Worm (Caenorhabditis elegans) whole organism, early embryonic: ENCODE measurements around the gene srz-79.

ENCODE experiments used
- B0310.2 ChIP-seq: sonication (generic microtip); optimal IDR thresholded peaks from 2 replicates; lab custom pipeline; 2016; ENCODE audit warnings: mild to moderate bottlenecking, missing genetic modification characterization, missing compliant biosample characterization
- F13C5.2 ChIP-seq: sonication (generic microtip); optimal IDR thresholded peaks from 2 replicates; lab custom pipeline; 2017; ENCODE audit warnings: mild to moderate bottlenecking, missing genetic modification characterization, inconsistent platforms, missing compliant biosample characterization
- aly-1 ChIP-seq: sonication (generic microtip); optimal IDR thresholded peaks from 2 replicates; lab custom pipeline; 2016; ENCODE audit warnings: missing genetic modification characterization, missing compliant biosample characterization
- ama-1 ChIP-seq: fragments of 150-350 bp; optimal IDR thresholded peaks from 2 replicates; lab custom pipeline; 2014
- ceh-13 ChIP-seq: fragments of 200-800 bp; sonication (Bioruptor generic); optimal IDR thresholded peaks from 2 replicates; lab custom pipeline; 2018; ENCODE audit warnings: mild to moderate bottlenecking, missing genetic modification characterization, missing compliant biosample characterization
- ceh-36 ChIP-seq: sonication (generic microtip); optimal IDR thresholded peaks from 2 replicates; lab custom pipeline; 2016; ENCODE audit warnings: missing genetic modification characterization, inconsistent platforms, missing compliant biosample characterization
- ets-7 ChIP-seq: sonication (generic microtip); optimal IDR thresholded peaks from 2 replicates; lab custom pipeline; 2016; ENCODE audit warnings: missing genotype, missing genetic modification characterization, missing compliant biosample characterization
- flt-1 ChIP-seq: fragments of 200-800 bp; sonication (Bioruptor generic); IDR thresholded peaks from 2 replicates; pipeline ENCODE4 v1.3.6; 2022; ENCODE audit warnings: missing genetic modification characterization, missing compliant biosample characterization
- hmbx-1 ChIP-seq: sonication (generic microtip); optimal IDR thresholded peaks from 2 replicates; lab custom pipeline; 2016; ENCODE audit warnings: mild to moderate bottlenecking, missing genetic modification characterization, missing compliant biosample characterization
- hmg-4 ChIP-seq: fragments of 200-800 bp; sonication (Bioruptor generic); optimal IDR thresholded peaks from 2 replicates; lab custom pipeline; 2018; ENCODE audit warnings: mild to moderate bottlenecking, missing genetic modification characterization, missing compliant biosample characterization
- hnd-1 ChIP-seq: sonication (generic microtip); optimal IDR thresholded peaks from 2 replicates; lab custom pipeline; 2016; ENCODE audit warnings: missing genetic modification characterization, missing compliant biosample characterization
- pes-1 ChIP-seq: fragments of 200-800 bp; sonication (Bioruptor generic); IDR thresholded peaks from 2 replicates; pipeline ENCODE4 v1.3.6; 2022; ENCODE audit warnings: missing genetic modification reagents, missing genetic modification characterization, missing compliant biosample characterization
- scrt-1 ChIP-seq: fragments of 200-800 bp; sonication (Bioruptor generic); IDR thresholded peaks from 2 replicates; pipeline ENCODE4 v1.3.6; 2022; ENCODE audit warnings: missing genetic modification characterization, missing compliant biosample characterization
- sea-1 ChIP-seq: fragments of 200-800 bp; sonication (Bioruptor generic); conservative IDR thresholded peaks from 2 replicates; pipeline ENCODE4 v1.3.6; 2022; ENCODE audit warnings: missing genetic modification characterization, missing compliant biosample characterization
- tbx-11 ChIP-seq: fragments of 200-800 bp; sonication (Bioruptor generic); IDR thresholded peaks from 2 replicates; pipeline ENCODE4 v1.3.6; 2022; ENCODE audit warnings: missing genetic modification characterization, missing compliant biosample characterization
- tbx-37 ChIP-seq: fragments of 200-800 bp; sonication (Bioruptor generic); conservative IDR thresholded peaks from 2 replicates; pipeline ENCODE4 v1.3.6; 2022; ENCODE audit warnings: missing genetic modification reagents, missing genetic modification characterization, missing compliant biosample characterization
- tra-4 ChIP-seq: sonication (generic microtip); optimal IDR thresholded peaks from 2 replicates; lab custom pipeline; 2017; ENCODE audit warnings: missing genetic modification characterization, missing compliant biosample characterization

Gene srz-79

ce11 chrIV:3463254-3463653, 30.2 kb upstream of the srz-79 start, which contains the start of gene F58E2.4:
F58E2.4 (plus strand) TSS chrIV:3463387.
- no peak for TF ChIP-seq ets-7 (tag; lab: Kevin White, UChicago)
- no peak for TF ChIP-seq hmg-4 (GFP tag; lab: Kevin White, UChicago)
- TF ChIP-seq tbx-11 (GFP tag; lab: Robert Waterston, UW), result no peak
- TF ChIP-seq ama-1 (lab: Kevin White, UChicago), result no peak
- TF ChIP-seq aly-1 (tag; lab: Kevin White, UChicago), result no peak
- no peak for TF ChIP-seq flt-1 (GFP tag; lab: Robert Waterston, UW)
- no peak for TF ChIP-seq hnd-1 (tag; lab: Kevin White, UChicago)
- no peak for TF ChIP-seq sea-1 (GFP tag; lab: Robert Waterston, UW)
- TF ChIP-seq B0310.2 (tag; lab: Kevin White, UChicago), result no peak
- no peak for TF ChIP-seq ceh-36
- TF ChIP-seq ceh-13 (GFP tag; lab: Kevin White, UChicago), result no peak
- no peak for TF ChIP-seq hmbx-1 (tag; lab: Kevin White, UChicago)
- TF ChIP-seq scrt-1, result no peak
- TF ChIP-seq tbx-37 (GFP tag; lab: Robert Waterston, UW), result no peak
- TF ChIP-seq pes-1 (GFP tag; lab: Robert Waterston, UW), result no peak
- no peak for TF ChIP-seq tra-4 (tag; lab: Kevin White, UChicago)
- TF ChIP-seq F13C5.2 (tag; lab: Kevin White, UChicago), result no peak

ce11 chrIV:3467128-3467527, 26.3 kb upstream of the srz-79 start, which contains the start of gene F58E2.3:
F58E2.3 (plus strand) TSS chrIV:3467428.
- TF ChIP-seq pes-1 (GFP tag; lab: Robert Waterston, UW), result no peak

- no peak for TF ChIP-seq aly-1 (tag; lab: Kevin White, UChicago)
Observed at ce11 chrIV:3467751-3468150, 25.7 kb upstream of the srz-79 start.

ce11 chrIV:3469742-3470141, 23.7 kb upstream of the srz-79 start, which contains the start of gene F58E2.2:
F58E2.2 (plus strand) TSS chrIV:3470042.
- TF ChIP-seq tra-4 (tag; lab: Kevin White, UChicago), result no peak
- TF ChIP-seq sea-1 (GFP tag; lab: Robert Waterston, UW), result no peak
- no peak for TF ChIP-seq B0310.2 (tag; lab: Kevin White, UChicago)
- no peak for TF ChIP-seq scrt-1
- no peak for TF ChIP-seq hmbx-1 (tag; lab: Kevin White, UChicago)
- TF ChIP-seq tbx-37 (GFP tag; lab: Robert Waterston, UW), result no peak
- TF ChIP-seq aly-1 (tag; lab: Kevin White, UChicago), result no peak

ce11 chrIV:3477124-3477523, 16.3 kb upstream of the srz-79 start, which contains the start of gene srz-69:
srz-69 (minus strand) TSS chrIV:3477224.
- no peak for TF ChIP-seq flt-1 (GFP tag; lab: Robert Waterston, UW)
- TF ChIP-seq tra-4 (tag; lab: Kevin White, UChicago), result no peak
- TF ChIP-seq pes-1 (GFP tag; lab: Robert Waterston, UW), result no peak
- TF ChIP-seq F13C5.2 (tag; lab: Kevin White, UChicago), result no peak
- no peak for TF ChIP-seq ama-1 (lab: Kevin White, UChicago)
- TF ChIP-seq hnd-1 (tag; lab: Kevin White, UChicago), result no peak
- TF ChIP-seq ets-7 (tag; lab: Kevin White, UChicago), result no peak
- no peak for TF ChIP-seq hmg-4 (GFP tag; lab: Kevin White, UChicago)
- no peak for TF ChIP-seq scrt-1
- no peak for TF ChIP-seq ceh-13 (GFP tag; lab: Kevin White, UChicago)
- TF ChIP-seq ceh-36, result no peak
- no peak for TF ChIP-seq tbx-11 (GFP tag; lab: Robert Waterston, UW)
- TF ChIP-seq aly-1 (tag; lab: Kevin White, UChicago), result no peak
- no peak for TF ChIP-seq sea-1 (GFP tag; lab: Robert Waterston, UW)
- TF ChIP-seq tbx-37 (GFP tag; lab: Robert Waterston, UW), result no peak
- no peak for TF ChIP-seq B0310.2 (tag; lab: Kevin White, UChicago)
- TF ChIP-seq hmbx-1 (tag; lab: Kevin White, UChicago), result no peak

- TF ChIP-seq ceh-36, result no peak
- no peak for TF ChIP-seq ama-1 (lab: Kevin White, UChicago)
- TF ChIP-seq scrt-1, result no peak
- no peak for TF ChIP-seq B0310.2 (tag; lab: Kevin White, UChicago)
- TF ChIP-seq hnd-1 (tag; lab: Kevin White, UChicago), result no peak
- TF ChIP-seq pes-1 (GFP tag; lab: Robert Waterston, UW), result no peak
- TF ChIP-seq hmg-4 (GFP tag; lab: Kevin White, UChicago), result no peak
- no peak for TF ChIP-seq flt-1 (GFP tag; lab: Robert Waterston, UW)
- TF ChIP-seq tbx-11 (GFP tag; lab: Robert Waterston, UW), result no peak
- no peak for TF ChIP-seq hmbx-1 (tag; lab: Kevin White, UChicago)
- TF ChIP-seq aly-1 (tag; lab: Kevin White, UChicago), result no peak
- no peak for TF ChIP-seq F13C5.2 (tag; lab: Kevin White, UChicago)
- TF ChIP-seq sea-1 (GFP tag; lab: Robert Waterston, UW), result no peak
Observed at ce11 chrIV:3478911-3479385, 14.5 kb upstream of the srz-79 start, which contains the start of the genes srz-70 and C09G12.5. srz-70 (minus strand) TSS chrIV:3479011. C09G12.5 (plus strand) TSS chrIV:3479335.

ce11 chrIV:3481760-3482159, 11.7 kb upstream of the srz-79 start, which contains the start of gene srz-37:
srz-37 (minus strand) TSS chrIV:3481860.
- TF ChIP-seq hmbx-1 (tag; lab: Kevin White, UChicago) (no peak), hmg-4 (GFP tag; lab: Kevin White, UChicago) (no peak), sea-1 (GFP tag; lab: Robert Waterston, UW) (no peak), ets-7 (tag; lab: Kevin White, UChicago) (no peak), flt-1 (GFP tag; lab: Robert Waterston, UW) (no peak), aly-1 (tag; lab: Kevin White, UChicago) (no peak), tbx-11 (GFP tag; lab: Robert Waterston, UW) (no peak)
